Fruit fly (Drosophila melanogaster): ENCODE measurements around the gene Miro.

The Miro gene

DNA sequence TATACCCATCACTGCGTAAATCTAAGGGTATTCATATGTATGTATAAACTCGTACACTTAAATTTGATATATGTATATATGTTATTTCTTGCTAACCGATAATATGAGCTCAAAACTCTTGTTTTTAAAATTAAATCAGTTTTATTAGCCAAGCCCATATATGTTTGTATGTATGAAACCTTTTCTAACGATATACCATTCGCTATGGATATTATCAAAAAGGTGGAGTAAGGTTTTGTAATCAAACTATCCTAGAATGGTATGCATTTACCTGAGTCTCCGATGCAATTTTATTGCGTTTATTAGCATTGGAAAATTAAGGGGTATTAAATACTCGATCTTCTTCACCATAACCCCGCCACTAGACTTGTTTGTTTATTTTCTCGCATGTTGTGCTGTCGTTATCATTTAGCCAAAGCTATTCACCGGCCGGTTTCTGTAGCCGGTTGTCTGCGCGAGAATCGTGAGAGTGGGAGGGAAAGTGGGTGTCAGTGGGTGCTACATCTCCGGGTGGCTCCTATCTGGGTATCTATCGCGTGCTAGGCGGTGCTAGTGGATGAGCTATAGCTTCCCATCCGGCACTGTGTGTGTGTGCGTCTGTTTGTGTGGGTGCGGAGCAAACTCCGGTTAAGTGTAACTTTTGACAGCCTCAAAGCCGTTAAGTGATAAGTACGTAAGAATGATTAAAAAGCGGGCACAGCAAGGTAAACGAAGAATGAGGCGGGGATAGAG lies 30.7 kb downstream of the Miro start:
- TF ChIP-seq psq (optimal IDR thresholded peaks at IDR 0.05) = no peak
- TF ChIP-seq CG8478 (optimal IDR thresholded peaks at IDR 0.05) = no peak
- no peak for TF ChIP-seq EcR (GFP tag; optimal IDR thresholded peaks at IDR 0.05)
- no peak for TF ChIP-seq Dll (optimal IDR thresholded peaks at IDR 0.05)
- no peak for TF ChIP-seq pan (optimal IDR thresholded peaks at IDR 0.05)
- no peak for TF ChIP-seq usp (GFP tag; optimal IDR thresholded peaks at IDR 0.05)

DNA sequence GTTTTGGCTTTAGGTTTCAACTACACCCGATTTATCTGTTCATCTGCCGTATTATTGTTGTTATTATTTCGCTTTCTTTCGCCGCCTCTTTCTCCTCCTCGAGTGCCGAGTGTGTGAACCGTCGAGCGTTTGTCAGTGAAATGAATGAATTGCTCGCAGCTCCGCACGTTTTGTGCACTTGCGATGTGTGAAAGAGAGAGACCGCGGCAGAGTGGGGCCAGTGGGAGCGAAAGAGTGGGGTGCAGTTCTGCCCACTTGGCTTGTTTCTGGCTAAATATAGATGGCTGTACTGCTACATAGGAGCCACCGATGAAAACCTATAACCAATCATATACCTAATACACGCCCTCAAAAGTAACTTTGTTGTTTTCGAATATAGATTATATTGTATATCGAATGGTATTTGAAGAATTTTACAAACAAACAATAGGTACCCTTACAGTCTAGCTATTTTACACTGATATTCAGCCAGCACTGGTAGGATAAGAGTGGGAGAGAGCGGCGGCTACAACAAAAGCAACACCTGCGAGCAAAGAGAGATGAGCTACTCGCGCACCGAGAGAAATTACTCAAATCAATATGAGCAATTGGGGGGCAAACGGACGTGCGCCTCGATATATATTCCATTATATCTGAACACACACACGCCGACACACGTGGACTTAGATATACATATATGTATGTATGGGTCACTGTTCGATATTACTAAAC lies 32.0 kb downstream of the Miro start:
- TF ChIP-seq CG8478 (optimal IDR thresholded peaks at IDR 0.05) (no peak), EcR (GFP tag; optimal IDR thresholded peaks at IDR 0.05) (no peak), usp (GFP tag; optimal IDR thresholded peaks at IDR 0.05) (no peak), pan (optimal IDR thresholded peaks at IDR 0.05) (no peak), Dll (optimal IDR thresholded peaks at IDR 0.05) (no peak), psq (optimal IDR thresholded peaks at IDR 0.05) (no peak)

DNA sequence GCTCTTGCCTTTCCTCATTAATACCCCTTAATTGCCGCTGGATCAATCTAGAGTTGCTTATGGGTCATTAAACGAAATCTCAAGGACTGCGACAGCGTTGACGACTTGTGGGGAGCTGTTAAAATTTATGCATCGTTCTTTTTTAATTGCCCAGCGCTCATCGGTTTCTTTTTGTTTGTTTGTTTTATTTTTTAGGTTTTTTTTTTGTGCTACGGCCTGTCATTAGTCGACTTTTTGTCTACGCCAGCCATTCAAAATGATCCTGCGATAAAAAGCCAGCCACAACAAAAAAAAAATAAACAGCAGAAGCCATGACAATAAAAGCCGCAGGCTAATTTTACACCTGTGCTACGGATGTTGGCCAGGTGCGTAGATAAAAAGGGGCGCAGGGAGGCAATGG lies 34.7 kb downstream of the Miro start:
- no peak for TF ChIP-seq CG8478 (optimal IDR thresholded peaks at IDR 0.05)
- no peak for TF ChIP-seq usp (GFP tag; optimal IDR thresholded peaks at IDR 0.05)
- TF ChIP-seq psq (optimal IDR thresholded peaks at IDR 0.05) = no peak
- TF ChIP-seq EcR (GFP tag; optimal IDR thresholded peaks at IDR 0.05) = no peak
- TF ChIP-seq pan (optimal IDR thresholded peaks at IDR 0.05) = no peak
- TF ChIP-seq Dll (optimal IDR thresholded peaks at IDR 0.05) = no peak

DNA sequence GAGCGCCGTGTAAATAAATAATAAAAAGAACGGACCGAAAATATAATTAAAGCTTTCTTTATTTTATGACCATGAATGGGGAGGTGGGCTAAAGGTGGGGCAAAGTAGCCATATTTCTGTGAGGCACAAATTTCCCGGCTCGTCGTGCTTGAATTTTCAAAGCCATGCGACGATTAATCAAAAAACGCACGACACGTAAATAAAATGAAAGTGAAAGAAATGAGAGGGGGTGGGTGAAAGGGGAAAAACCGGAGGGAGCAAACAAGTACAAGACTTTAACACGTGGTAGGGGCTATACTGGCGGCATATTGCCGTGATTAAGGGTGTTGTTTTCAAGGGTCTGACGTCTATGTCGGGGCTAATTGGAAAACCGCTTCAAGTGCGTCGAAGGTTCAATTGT lies 37.5 kb downstream of the Miro start:
- no peak for TF ChIP-seq psq (optimal IDR thresholded peaks at IDR 0.05)
- TF ChIP-seq pan (optimal IDR thresholded peaks at IDR 0.05) = no peak
- TF ChIP-seq EcR (GFP tag; optimal IDR thresholded peaks at IDR 0.05) = no peak
- no peak for TF ChIP-seq CG8478 (optimal IDR thresholded peaks at IDR 0.05)
- no peak for TF ChIP-seq usp (GFP tag; optimal IDR thresholded peaks at IDR 0.05)
- TF ChIP-seq Dll (optimal IDR thresholded peaks at IDR 0.05) = no peak

DNA sequence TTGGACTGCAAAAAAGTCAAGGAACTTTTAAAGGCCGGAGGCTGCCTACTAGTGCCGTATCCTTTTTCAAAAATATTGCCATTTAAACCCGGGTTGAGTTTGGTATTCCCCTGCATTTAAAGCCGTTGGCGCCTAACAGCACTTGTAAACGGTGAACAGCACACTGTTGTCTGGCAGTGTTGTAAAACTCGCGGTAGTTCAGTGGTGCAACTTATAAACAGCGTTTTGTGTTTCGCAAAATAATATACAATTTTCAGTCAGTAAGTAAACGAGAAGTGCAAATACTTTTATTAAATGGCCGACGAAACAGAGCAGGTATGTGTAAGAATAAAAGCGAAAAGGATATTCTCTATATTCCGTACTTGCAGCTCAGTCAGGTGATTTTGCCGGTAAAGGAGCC lies 42.4 kb downstream of the Miro start, which contains the start of gene LSm3:
Gene LSm3, plus strand, starts transcription at position 39 of the 400 bp plus-strand sequence.
- no peak for TF ChIP-seq pan (optimal IDR thresholded peaks at IDR 0.05)
- no peak for TF ChIP-seq usp (GFP tag; optimal IDR thresholded peaks at IDR 0.05)
- TF ChIP-seq EcR (GFP tag; optimal IDR thresholded peaks at IDR 0.05) = no peak
- no peak for TF ChIP-seq psq (optimal IDR thresholded peaks at IDR 0.05)
- TF ChIP-seq Dll (optimal IDR thresholded peaks at IDR 0.05) = no peak
- no peak for TF ChIP-seq CG8478 (optimal IDR thresholded peaks at IDR 0.05)

DNA sequence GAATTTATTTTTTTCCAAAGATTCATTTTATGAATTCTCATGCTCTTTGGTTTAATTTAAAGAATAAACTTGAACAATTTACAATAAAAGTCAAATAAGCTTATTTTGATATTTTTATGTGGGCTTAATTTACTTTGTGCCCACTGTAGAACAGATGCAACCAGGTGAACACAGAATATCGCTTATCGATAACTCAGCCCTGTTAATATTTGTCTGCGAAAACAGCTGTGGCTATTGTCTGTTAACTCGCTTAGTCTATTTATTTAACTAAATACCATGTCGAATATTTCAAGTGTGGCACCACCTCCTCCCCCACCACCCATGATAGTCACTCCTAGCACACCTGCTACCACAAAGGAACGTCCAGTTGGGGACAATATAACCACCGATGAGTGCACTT lies 43.2 kb downstream of the Miro start, which contains the start of gene CG33108:
Gene CG33108, plus strand, starts transcription at position 200 of the 400 bp plus-strand sequence.
- no peak for TF ChIP-seq psq (optimal IDR thresholded peaks at IDR 0.05)
- no peak for TF ChIP-seq usp (GFP tag; optimal IDR thresholded peaks at IDR 0.05)
- TF ChIP-seq EcR (GFP tag; optimal IDR thresholded peaks at IDR 0.05) = no peak
- no peak for TF ChIP-seq Dll (optimal IDR thresholded peaks at IDR 0.05)
- TF ChIP-seq CG8478 (optimal IDR thresholded peaks at IDR 0.05) = no peak
- no peak for TF ChIP-seq pan (optimal IDR thresholded peaks at IDR 0.05)

DNA sequence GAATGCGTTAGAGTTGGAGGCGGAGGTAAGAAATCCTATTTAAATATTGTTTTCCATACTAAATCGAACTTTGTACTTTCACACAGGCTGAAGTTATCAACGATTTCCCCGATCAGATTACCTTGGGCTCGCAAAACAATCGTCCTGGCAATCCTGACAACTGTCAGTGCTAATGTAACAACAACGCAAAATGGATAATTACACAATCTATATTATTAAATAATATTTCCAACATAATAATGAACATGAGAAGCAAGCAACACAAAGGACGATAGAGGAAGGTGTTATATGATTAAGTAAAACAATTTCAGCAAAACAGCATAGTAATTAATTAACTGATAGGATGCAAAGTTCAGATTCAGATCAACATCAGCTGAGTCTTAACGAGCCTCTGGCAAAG lies 44.1 kb downstream of the Miro start:
- TF ChIP-seq Dll (optimal IDR thresholded peaks at IDR 0.05) (no peak), psq (optimal IDR thresholded peaks at IDR 0.05) (no peak), usp (GFP tag; optimal IDR thresholded peaks at IDR 0.05) (no peak), CG8478 (optimal IDR thresholded peaks at IDR 0.05) (no peak), EcR (GFP tag; optimal IDR thresholded peaks at IDR 0.05) (no peak)

DNA sequence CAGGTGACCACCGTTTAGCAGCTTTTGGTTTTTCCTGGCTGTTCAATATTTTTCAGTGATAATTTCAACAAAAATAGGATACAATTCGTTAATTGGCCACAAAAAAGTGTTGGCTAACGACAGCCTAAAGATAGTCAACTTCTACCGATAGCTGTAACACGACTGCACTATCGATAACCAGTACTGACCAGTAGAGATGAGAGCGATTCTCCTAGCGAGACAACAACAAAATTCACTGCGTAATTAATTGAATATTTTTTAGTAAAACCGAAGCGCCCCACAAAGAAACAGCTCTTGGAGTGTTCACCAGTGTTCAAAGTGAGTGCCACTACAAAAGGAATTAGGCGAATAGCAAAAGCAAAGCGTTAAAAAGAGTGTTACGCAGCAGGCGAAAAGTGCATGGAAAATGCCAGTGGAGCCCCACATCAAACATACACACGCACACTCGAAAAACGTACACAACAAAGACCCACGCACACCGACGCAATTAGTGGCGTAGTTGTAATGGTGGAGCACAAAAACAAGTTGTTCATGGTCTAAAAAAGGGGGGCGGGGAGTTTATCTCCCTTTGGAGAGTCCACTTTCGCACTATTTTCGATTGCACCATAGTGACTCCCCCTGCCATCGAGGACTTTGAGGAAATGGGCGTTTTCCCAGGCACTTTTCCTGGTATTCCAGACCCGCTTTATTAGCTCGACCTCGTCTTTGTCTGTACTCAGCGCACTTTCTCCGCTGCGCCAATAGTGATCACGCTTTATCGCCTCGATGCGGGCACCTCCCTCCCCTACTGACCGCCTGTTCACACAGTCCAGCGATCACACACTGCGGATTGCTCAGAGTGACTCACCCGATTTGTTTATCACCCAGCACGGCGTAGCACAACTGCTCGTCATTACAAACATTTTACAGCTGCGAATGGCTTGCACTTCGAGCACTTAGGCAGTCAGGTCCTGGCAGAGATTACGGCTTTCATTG lies 45.5 kb downstream of the Miro start, which contains the start of the genes Epp and Rab7:
Gene Epp, minus strand, starts transcription at position 94 of the 975 bp plus-strand sequence.
Gene Rab7, plus strand, starts transcription at position 186 of the 975 bp plus-strand sequence.
- no peak for TF ChIP-seq Dll (optimal IDR thresholded peaks at IDR 0.05)

DNA sequence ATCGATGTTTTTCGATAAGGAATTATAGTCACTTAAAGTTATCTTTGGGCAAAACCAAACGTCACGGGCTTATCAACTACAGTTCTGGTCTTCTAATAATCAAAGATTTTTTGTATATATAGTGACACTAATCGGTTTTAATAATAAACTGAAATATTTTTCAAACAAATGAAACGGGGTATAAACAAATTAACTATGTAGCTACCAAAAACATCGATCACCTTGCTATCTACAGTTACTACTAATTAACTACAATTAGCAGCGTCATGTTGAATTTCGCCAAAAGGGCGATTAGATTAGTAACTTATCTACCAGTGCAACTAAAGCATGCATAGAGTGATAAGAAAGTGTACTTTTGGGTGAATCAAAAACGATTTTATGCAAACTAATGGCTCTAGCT lies 47.3 kb downstream of the Miro start:
- no peak for TF ChIP-seq CG8478 (optimal IDR thresholded peaks at IDR 0.05)
- TF ChIP-seq Dll (optimal IDR thresholded peaks at IDR 0.05) = no peak
- TF ChIP-seq psq (optimal IDR thresholded peaks at IDR 0.05) = no peak
- no peak for TF ChIP-seq EcR (GFP tag; optimal IDR thresholded peaks at IDR 0.05)
- TF ChIP-seq usp (GFP tag; optimal IDR thresholded peaks at IDR 0.05) = no peak
- no peak for TF ChIP-seq pan (optimal IDR thresholded peaks at IDR 0.05)

DNA sequence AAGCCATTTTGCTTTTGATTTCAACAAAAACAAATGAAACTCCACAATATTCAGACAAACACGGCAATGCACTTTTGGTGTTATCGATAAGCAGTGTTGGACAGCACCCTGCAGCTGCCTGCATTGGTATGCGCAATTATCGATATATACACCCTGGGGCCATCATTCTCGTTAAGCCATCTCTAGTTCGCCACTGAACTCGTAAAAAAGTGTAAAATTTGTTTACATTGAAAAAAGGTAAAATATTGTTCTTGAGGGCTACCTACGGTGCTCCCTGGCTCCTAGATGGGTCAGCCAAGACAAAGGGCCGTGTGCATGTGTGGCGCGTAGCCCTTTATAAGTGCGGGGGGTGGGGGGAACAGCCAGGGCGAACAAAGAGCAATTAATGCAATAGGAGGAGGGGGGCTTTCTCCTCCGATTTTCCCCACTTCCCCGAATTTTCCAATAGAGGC lies 52.1 kb downstream of the Miro start, which contains the start of the genes CG13603 and CG5902:
Gene CG13603, minus strand, starts transcription at position 91 of the 452 bp plus-strand sequence.
Gene CG5902, plus strand, starts transcription at position 164 of the 452 bp plus-strand sequence.
- TF ChIP-seq CG8478 (optimal IDR thresholded peaks at IDR 0.05) (no peak), Dll (optimal IDR thresholded peaks at IDR 0.05) (no peak), psq (optimal IDR thresholded peaks at IDR 0.05) (no peak), pan (optimal IDR thresholded peaks at IDR 0.05) (no peak), EcR (GFP tag; optimal IDR thresholded peaks at IDR 0.05) (no peak), usp (GFP tag; optimal IDR thresholded peaks at IDR 0.05) (no peak)
